Fruit fly (Drosophila melanogaster): Measurements from ENCODE around the gene Regnase-1.

The Regnase-1 gene

dm6 chr3R:20058960-20059359 is 23.1 kb upstream of the Regnase-1 start (continued):
- no peak for TF ChIP-seq ac (GFP tag; optimal IDR thresholded peaks at IDR 0.05)
- no peak for TF ChIP-seq cwo (GFP tag; optimal IDR thresholded peaks at IDR 0.05)
- TF ChIP-seq CG6765 (GFP tag; optimal IDR thresholded peaks at IDR 0.05), result no peak
- TF ChIP-seq Med (GFP tag), result peak; percentile 68
- peak; percentile 71; the same call in 1 of the 2 replicates for TF ChIP-seq Bgb (GFP tag; IDR thresholded peaks at IDR 0.05; ENCODE audit: partially characterized antibody)
- peak; percentile 6 for TF ChIP-seq Dp (GFP tag; optimal IDR thresholded peaks at IDR 0.05)
- TF ChIP-seq CG13287 (GFP tag; IDR thresholded peaks at IDR 0.05; ENCODE audit: partially characterized antibody), result no peak; the same call in 1 of the 2 replicates
- no peak for TF ChIP-seq Usf (GFP tag; optimal IDR thresholded peaks at IDR 0.05)
- no peak for TF ChIP-seq ATbp (GFP tag; optimal IDR thresholded peaks at IDR 0.05)
- no peak for TF ChIP-seq exex (tag; optimal IDR thresholded peaks at IDR 0.05)
- TF ChIP-seq Meics (GFP tag; optimal IDR thresholded peaks at IDR 0.05), result no peak
- no peak for TF ChIP-seq fd102C (GFP tag; optimal IDR thresholded peaks at IDR 0.05)
- no peak for TF ChIP-seq CG6272 (GFP tag; IDR thresholded peaks at IDR 0.05)
- TF ChIP-seq D19A (tag; optimal IDR thresholded peaks at IDR 0.05), result no peak
- no peak for TF ChIP-seq Awh (GFP tag; IDR thresholded peaks at IDR 0.05)

dm6 chr3R:20057501-20057900 is 21.6 kb upstream of the Regnase-1 start, which contains the start of gene mdlc:
Gene mdlc, plus strand, starts transcription at chr3R:20057748.
- TF ChIP-seq BEAF-32 (GFP tag; optimal IDR thresholded peaks at IDR 0.05) (peak; percentile 71), row (GFP tag; IDR thresholded peaks at IDR 0.05) (peak; percentile 78), knrl (GFP tag; IDR thresholded peaks at IDR 0.05; ENCODE audit: partially characterized antibody) (peak; percentile 76), unc-4 (GFP tag; IDR thresholded peaks at IDR 0.05; ENCODE audit: partially characterized antibody) (peak; percentile 61), CG34376 (GFP tag; optimal IDR thresholded peaks at IDR 0.05) (no peak), CG2116 (GFP tag; optimal IDR thresholded peaks at IDR 0.05) (peak; percentile 15), CG10654 (GFP tag; optimal IDR thresholded peaks at IDR 0.05) (peak; percentile 8), CG14710 (tag; optimal IDR thresholded peaks at IDR 0.05) (peak; percentile 40), CG30403 (GFP tag; optimal IDR thresholded peaks at IDR 0.05) (peak; percentile 22), Hr51 (GFP tag; optimal IDR thresholded peaks at IDR 0.05) (peak in 1 of 2 experiments; percentile 16), Sry-δ (GFP tag; optimal IDR thresholded peaks at IDR 0.05) (peak; percentile 77), CG3847 (GFP tag; IDR thresholded peaks at IDR 0.05) (peak; percentile 26; the same call in 1 of the 2 replicates), Doc3 (GFP tag; IDR thresholded peaks at IDR 0.05; ENCODE audit: partially characterized antibody) (peak; percentile 55; the same call in 2 of the 3 replicates), pzg (GFP tag; optimal IDR thresholded peaks at IDR 0.05) (peak; percentile 38), fd64A (GFP tag; optimal IDR thresholded peaks at IDR 0.05) (no peak), Sin3A (optimal IDR thresholded peaks at IDR 0.05) (peak; percentile 51), stwl (tag; optimal IDR thresholded peaks at IDR 0.05) (peak; percentile 83), CG17385 (GFP tag; optimal IDR thresholded peaks at IDR 0.05) (peak; percentile 94), Mrtf (GFP tag; IDR thresholded peaks at IDR 0.05) (no peak), nmo (GFP tag; optimal IDR thresholded peaks at IDR 0.05) (peak; percentile 70), gfzf (GFP tag; optimal IDR thresholded peaks at IDR 0.05) (peak; percentile 56), CG2120 (GFP tag; optimal IDR thresholded peaks at IDR 0.05) (peak; percentile 10), CG33557 (GFP tag; optimal IDR thresholded peaks at IDR 0.05) (no peak), CG4617 (GFP tag; optimal IDR thresholded peaks at IDR 0.05; ENCODE audit: borderline replicate concordance) (peak; percentile 29), wor (GFP tag; IDR thresholded peaks at IDR 0.05) (no peak), sna (GFP tag; IDR thresholded peaks at IDR 0.05; ENCODE audit: partially characterized antibody) (0 out of 2 replicates have a peak, but pooled peaks have one; percentile 53), CG12104 (GFP tag; optimal IDR thresholded peaks at IDR 0.05) (peak; percentile 2), CG16813 (GFP tag; IDR thresholded peaks at IDR 0.05; ENCODE audit: partially characterized antibody) (peak; percentile 71), CoRest (tag; optimal IDR thresholded peaks at IDR 0.05) (peak; percentile 59), CG1603 (tag; optimal IDR thresholded peaks at IDR 0.05) (no peak), MBD-R2 (GFP tag; IDR thresholded peaks at IDR 0.05) (peak; percentile 66), Opbp (GFP tag; IDR thresholded peaks at IDR 0.05; ENCODE audit: partially characterized antibody) (0 out of 3 replicates have a peak, but pooled peaks have one; percentile 31), exex (tag; optimal IDR thresholded peaks at IDR 0.05) (no peak), gem (tag; optimal IDR thresholded peaks at IDR 0.05) (peak; percentile 41)
